Fruit fly (Drosophila melanogaster): ENCODE results near the gene SP555.

DNA sequence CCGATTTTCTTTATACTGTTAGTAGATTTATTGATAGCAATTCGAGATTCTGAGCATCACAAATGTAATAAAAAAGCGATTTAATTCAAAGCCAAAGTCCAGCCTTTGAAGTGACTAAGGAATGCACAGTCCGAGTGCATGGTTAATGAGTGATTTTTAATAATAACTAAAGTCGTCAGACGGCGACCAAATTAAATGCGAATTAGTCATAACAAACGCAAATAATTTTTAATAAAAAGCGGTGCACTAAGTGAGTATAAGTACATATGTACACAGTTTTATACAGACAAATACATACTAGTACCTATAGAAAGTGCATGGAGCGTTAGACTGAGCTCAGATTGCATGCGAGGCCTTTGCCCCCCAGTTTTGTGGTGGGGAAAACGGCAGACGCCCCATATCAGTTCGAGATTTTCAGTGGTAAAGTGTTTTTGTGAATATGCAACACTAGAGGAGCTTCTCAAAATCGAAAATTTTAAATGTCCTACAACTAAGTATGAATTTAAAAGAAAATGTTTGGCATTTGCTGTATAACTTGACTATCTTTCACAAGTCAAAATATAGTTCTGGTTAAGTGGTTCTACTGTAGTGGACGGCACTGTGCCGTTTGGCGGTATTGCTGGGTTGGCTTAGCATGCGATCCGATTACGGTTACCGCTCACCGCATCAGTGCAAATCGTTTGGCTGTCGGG is 34.7 kb upstream of the SP555 start:
- TF ChIP-seq h (optimal IDR thresholded peaks at IDR 0.05), result no peak
- TF ChIP-seq psq (optimal IDR thresholded peaks at IDR 0.05), result no peak
- TF ChIP-seq insv (optimal IDR thresholded peaks at IDR 0.05), result no peak
- no peak for TF ChIP-seq Myc (optimal IDR thresholded peaks at IDR 0.05)

Data from Kc167 (cell line).